Worm (Caenorhabditis elegans) whole organism, L1 larva: ENCODE data around the gene clec-26.

Experiments
- blmp-1 ChIP-seq: fragments of 150-350 bp; optimal IDR thresholded peaks from 2 replicates; lab custom pipeline; 2014; ENCODE audit warnings: missing biosample characterization, missing genetic modification characterization
- ceh-88 ChIP-seq: fragments of 200-800 bp; sonication (Bioruptor generic); IDR thresholded peaks from 2 replicates; pipeline ENCODE4 v1.3.6; 2022; ENCODE audit warnings: missing genetic modification characterization, missing compliant biosample characterization
- ceh-90 ChIP-seq: sonication (generic microtip); optimal IDR thresholded peaks from 2 replicates; lab custom pipeline; 2016; ENCODE audit warnings: missing genetic modification characterization, missing compliant biosample characterization
- ces-1 ChIP-seq: fragments of 150-350 bp; optimal IDR thresholded peaks from 2 replicates; lab custom pipeline; 2014; ENCODE audit warnings: missing biosample characterization, missing genetic modification reagents, missing genetic modification characterization
- efl-3 ChIP-seq: fragments of 200-800 bp; sonication (Bioruptor generic); optimal IDR thresholded peaks from 2 replicates; lab custom pipeline; 2018; ENCODE audit warnings: mild to moderate bottlenecking, missing genetic modification characterization, missing compliant biosample characterization
- egl-27 ChIP-seq, 2 experiments: fragments of 150-350 bp in 1 of 2; sonication (generic microtip); optimal IDR thresholded peaks; 3 replicates each; lab custom pipeline; 2017 to 2018; ENCODE audit warnings: missing biosample characterization in 2 of 2, missing genetic modification characterization in 2 of 2, missing genetic modification reagents in 2 of 2
- elt-2 ChIP-seq: sonication (generic microtip); optimal IDR thresholded peaks from 2 replicates; lab custom pipeline; 2016; ENCODE audit warnings: missing genetic modification characterization, mild to moderate bottlenecking, inconsistent platforms, missing compliant biosample characterization, missing genetic modification reagents
- elt-3 ChIP-seq, 6 experiments: fragments of 150-350 bp in 1 of 6; sonication (generic microtip); optimal IDR thresholded peaks; 2 replicates each; lab custom pipeline; 2017 to 2018; ENCODE audit warnings: missing biosample characterization in 6 of 6, missing genetic modification characterization in 6 of 6, inconsistent platforms in 1 of 6
- ets-5 ChIP-seq: fragments of 200-800 bp; sonication (Bioruptor generic); IDR thresholded peaks from 2 replicates; pipeline ENCODE4 v1.3.6; 2022; ENCODE audit warnings: missing genetic modification characterization, missing compliant biosample characterization
- fkh-10 ChIP-seq: sonication (generic microtip); optimal IDR thresholded peaks from 2 replicates; lab custom pipeline; 2017; ENCODE audit warnings: missing biosample characterization, missing genetic modification reagents, missing genetic modification characterization
- grh-1 ChIP-seq: fragments of 200-800 bp; sonication (Bioruptor generic); IDR thresholded peaks from 2 replicates; pipeline ENCODE4 v1.3.6; 2022; ENCODE audit warnings: missing genetic modification reagents, missing genetic modification characterization, missing compliant biosample characterization
- hlh-17 ChIP-seq: fragments of 200-800 bp; sonication (Bioruptor generic); optimal IDR thresholded peaks from 2 replicates; lab custom pipeline; 2018; ENCODE audit warnings: missing genetic modification characterization, mild to moderate bottlenecking, missing compliant biosample characterization, moderate library complexity, borderline replicate concordance
- hlh-4 ChIP-seq: sonication (generic microtip); optimal IDR thresholded peaks from 2 replicates; lab custom pipeline; 2016; ENCODE audit warnings: mild to moderate bottlenecking, missing genetic modification characterization, missing compliant biosample characterization
- hpl-2 ChIP-seq: fragments of 150-350 bp; optimal IDR thresholded peaks from 2 replicates; lab custom pipeline; 2014; ENCODE audit warnings: missing biosample characterization, missing genetic modification reagents, missing genetic modification characterization
- irx-1 ChIP-seq: sonication (generic microtip); optimal IDR thresholded peaks from 2 replicates; lab custom pipeline; 2016; ENCODE audit warnings: missing genetic modification characterization, missing compliant biosample characterization
- lin-15B ChIP-seq: fragments of 150-350 bp; sonication (generic microtip); optimal IDR thresholded peaks from 3 replicates; lab custom pipeline; 2014; ENCODE audit warnings: missing biosample characterization, missing genetic modification characterization
- lir-3 ChIP-seq: sonication (generic microtip); optimal IDR thresholded peaks from 2 replicates; lab custom pipeline; 2016; ENCODE audit warnings: mild to moderate bottlenecking, missing genetic modification characterization, moderate library complexity, missing compliant biosample characterization; ENCODE audit not compliant: poor library complexity
- lsy-2 ChIP-seq, 2 experiments: fragments of 150-350 bp; optimal IDR thresholded peaks; 2 replicates each; lab custom pipeline; 2014; ENCODE audit warnings: missing biosample characterization in 2 of 2, missing genetic modification characterization in 2 of 2
- nhr-11 ChIP-seq: fragments of 150-350 bp; optimal IDR thresholded peaks from 2 replicates; lab custom pipeline; 2014; ENCODE audit warnings: missing biosample characterization, missing genetic modification characterization
- nhr-28 ChIP-seq: fragments of 150-350 bp; optimal IDR thresholded peaks from 2 replicates; lab custom pipeline; 2014; ENCODE audit warnings: missing biosample characterization, missing genetic modification characterization
- nhr-71 ChIP-seq: sonication (generic microtip); optimal IDR thresholded peaks from 2 replicates; lab custom pipeline; 2016; ENCODE audit warnings: mild to moderate bottlenecking, missing genetic modification characterization, moderate library complexity, missing compliant biosample characterization
- nhr-77 ChIP-seq: fragments of 150-350 bp; optimal IDR thresholded peaks from 2 replicates; lab custom pipeline; 2014; ENCODE audit warnings: missing biosample characterization, missing genetic modification characterization
- nhr-90 ChIP-seq: sonication (generic microtip); optimal IDR thresholded peaks from 2 replicates; lab custom pipeline; 2016; ENCODE audit warnings: mild to moderate bottlenecking, missing genetic modification characterization, missing compliant biosample characterization; ENCODE audit not compliant: poor library complexity
- pag-3 ChIP-seq: sonication (generic microtip); optimal IDR thresholded peaks from 2 replicates; lab custom pipeline; 2017; ENCODE audit warnings: missing genetic modification characterization, mild to moderate bottlenecking, missing compliant biosample characterization, antibody characterized with exemption, borderline replicate concordance; ENCODE audit not compliant: insufficient read depth
- skn-1 ChIP-seq: fragments of 150-350 bp; optimal IDR thresholded peaks from 2 replicates; lab custom pipeline; 2014; ENCODE audit warnings: missing biosample characterization, missing genetic modification characterization
- snpc-4 ChIP-seq: fragments of 150-350 bp; optimal IDR thresholded peaks from 2 replicates; lab custom pipeline; 2014; ENCODE audit warnings: missing biosample characterization, missing genetic modification characterization
- sup-37 ChIP-seq: fragments of 200-800 bp; sonication (Bioruptor generic); optimal IDR thresholded peaks from 2 replicates; lab custom pipeline; 2018; ENCODE audit warnings: mild to moderate bottlenecking, missing genetic modification characterization, missing compliant biosample characterization
- unc-98 ChIP-seq: fragments of 200-800 bp; sonication (Bioruptor generic); IDR thresholded peaks from 2 replicates; pipeline ENCODE4 v1.3.6; 2022; ENCODE audit warnings: missing genetic modification characterization, missing compliant biosample characterization
- zag-1 ChIP-seq: fragments of 150-350 bp; optimal IDR thresholded peaks from 2 replicates; lab custom pipeline; 2014; ENCODE audit warnings: missing biosample characterization, missing genetic modification characterization
- zip-4 ChIP-seq: fragments of 200-800 bp; sonication (Bioruptor generic); optimal IDR thresholded peaks from 2 replicates; lab custom pipeline; 2018; ENCODE audit warnings: mild to moderate bottlenecking, missing genetic modification characterization, moderate library complexity, missing compliant biosample characterization
- ztf-11 ChIP-seq, 2 experiments: sonication (generic microtip); optimal IDR thresholded peaks; 2 replicates each; lab custom pipeline; 2016 to 2017; ENCODE audit warnings: missing genetic modification characterization in 2 of 2, missing biosample characterization in 1 of 2, missing compliant biosample characterization in 1 of 2
- ztf-4 ChIP-seq: fragments of 150-350 bp; optimal IDR thresholded peaks from 2 replicates; lab custom pipeline; 2014; ENCODE audit warnings: missing biosample characterization, missing genetic modification characterization

Gene clec-26

DNA sequence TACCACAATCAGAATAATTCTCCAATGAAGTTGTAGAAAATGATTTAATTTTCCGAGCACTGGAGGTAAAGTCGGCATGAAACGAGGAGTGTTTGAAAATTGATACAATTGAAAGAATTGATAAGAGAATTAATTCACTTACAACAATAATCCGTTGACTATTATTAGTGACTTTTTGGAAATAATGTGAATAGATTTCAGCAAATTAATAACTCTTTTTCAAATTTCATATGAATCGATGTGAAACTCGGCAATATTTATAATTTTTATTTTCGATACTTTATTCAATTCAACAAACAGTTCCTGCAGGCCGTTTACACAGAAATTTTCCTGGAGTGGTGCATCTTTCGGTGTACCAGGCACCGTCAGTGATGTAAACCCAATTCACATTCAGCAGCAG is 3.6 kb downstream of the clec-26 start, which contains the start of gene clec-37:
clec-37 (minus strand) TSS at position 101 of the 400 bp plus-strand sequence.
- TF ChIP-seq nhr-71 (tag; lab: Kevin White, UChicago): no peak
- TF ChIP-seq lsy-2 (tag; optimal IDR thresholded peaks at IDR 0.05; lab: Kevin White, UChicago): no peak
- TF ChIP-seq elt-2 (tag; lab: Kevin White, UChicago): no peak
- no peak for TF ChIP-seq snpc-4 (tag; lab: Kevin White, UChicago)
- TF ChIP-seq pag-3 (tag; lab: Kevin White, UChicago): no peak
- TF ChIP-seq lir-3: no peak

DNA sequence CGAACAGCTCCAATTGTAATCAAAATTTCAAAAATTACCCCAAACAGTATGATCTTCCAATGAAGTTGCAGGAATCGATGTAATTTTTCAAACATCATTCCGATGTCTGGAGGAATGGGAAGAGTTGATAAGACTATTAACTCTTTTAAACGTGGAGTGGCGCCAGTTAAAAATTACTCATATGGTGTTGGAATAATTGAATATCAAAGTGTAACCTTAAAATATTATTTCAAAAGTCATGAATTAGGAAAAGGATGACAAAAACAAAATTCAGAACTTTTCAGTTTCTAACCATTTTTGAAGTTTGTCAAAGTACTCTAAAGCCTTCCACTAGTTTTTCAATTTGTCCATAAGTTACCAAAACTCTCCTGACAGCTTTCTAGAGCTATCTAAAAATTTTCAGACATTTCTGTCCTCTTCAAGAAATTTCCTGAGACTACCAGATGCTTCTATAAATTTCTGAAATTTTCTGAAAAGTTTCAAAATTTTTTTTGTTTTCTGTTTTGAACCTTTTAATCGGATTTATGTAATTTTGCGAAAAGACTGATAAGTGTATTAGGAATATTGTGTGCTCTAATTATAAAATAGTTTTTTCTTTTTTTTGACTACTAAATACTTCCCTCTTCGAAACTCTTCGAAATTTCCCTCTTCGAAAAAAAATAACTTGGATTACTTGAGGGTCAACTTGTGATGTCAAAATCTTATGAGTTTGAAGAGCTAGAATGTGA is 5.7 kb downstream of the clec-26 start, which contains the start of the genes clec-35 and clec-27:
clec-35 (minus strand) TSS at position 101 of the 728 bp plus-strand sequence.
clec-27 (plus strand) TSS at position 678 of the 728 bp plus-strand sequence.
- TF ChIP-seq ceh-88 (GFP tag; lab: Robert Waterston, UW) (no peak), ztf-11 (tag; optimal IDR thresholded peaks at IDR 0.05; lab: Kevin White, UChicago) (no peak), unc-98 (GFP tag; lab: Robert Waterston, UW) (no peak), nhr-77 (tag; lab: Kevin White, UChicago) (no peak), zip-4 (GFP tag; lab: Kevin White, UChicago) (no peak)

DNA sequence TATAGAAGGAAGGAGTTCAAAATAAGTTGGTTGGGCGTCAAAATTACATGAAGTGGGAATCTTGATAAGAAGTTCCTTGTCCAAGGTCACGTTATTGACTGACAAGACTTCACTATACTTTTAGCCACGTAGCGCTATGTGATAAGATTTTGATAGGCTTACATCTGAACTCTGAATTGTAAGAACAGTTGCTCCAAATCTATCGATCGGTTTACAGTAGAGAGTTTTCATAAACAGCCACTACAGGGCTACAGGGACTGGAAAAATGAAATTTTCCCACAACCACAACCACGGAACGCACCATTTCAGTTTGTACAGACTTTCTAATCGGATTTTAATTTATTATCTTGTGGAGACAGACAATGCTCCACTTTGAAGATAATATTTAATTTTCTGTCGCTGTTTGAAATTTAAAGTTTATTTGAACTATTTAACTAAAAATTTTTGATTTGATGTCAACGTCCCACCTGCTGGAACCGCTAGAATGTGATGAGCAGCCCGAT is 9.6 kb downstream of the clec-26 start, which contains the start of the genes clec-31 and clec-22:
clec-31 (minus strand) TSS at position 101 of the 503 bp plus-strand sequence.
clec-22 (plus strand) TSS at position 453 of the 503 bp plus-strand sequence.
- no peak for TF ChIP-seq ces-1
- no peak for TF ChIP-seq elt-3 (tag; optimal IDR thresholded peaks at IDR 0.05; lab: Kevin White, UChicago)
- TF ChIP-seq ceh-90 (tag; lab: Kevin White, UChicago): no peak
- TF ChIP-seq lin-15B (tag; lab: Kevin White, UChicago): no peak
- TF ChIP-seq irx-1 (tag; lab: Kevin White, UChicago): no peak
- no peak for TF ChIP-seq ztf-4 (tag; lab: Kevin White, UChicago)

DNA sequence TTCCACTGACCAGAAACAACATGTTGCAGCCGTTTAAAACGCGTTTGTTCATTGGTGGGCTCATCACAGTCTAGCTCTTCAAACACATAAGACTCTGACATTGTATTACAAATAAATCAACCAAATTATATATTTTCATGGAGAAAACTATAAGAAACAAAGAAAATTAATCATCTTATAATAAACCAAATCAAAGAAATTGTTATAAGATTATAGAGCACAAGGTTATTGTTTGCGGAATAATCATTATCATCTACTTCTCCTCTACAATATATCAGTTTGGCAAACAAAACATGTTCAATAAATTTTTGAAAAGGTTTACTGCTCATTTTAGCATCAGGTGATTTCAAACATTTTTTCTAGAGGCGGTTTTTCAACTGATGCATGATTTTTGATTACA is 13.3 kb downstream of the clec-26 start, which contains the start of the genes clec-32 and clec-24:
clec-32 (minus strand) TSS at position 101 of the 400 bp plus-strand sequence.
clec-24 (plus strand) TSS at position 294 of the 400 bp plus-strand sequence.
- no peak for TF ChIP-seq zag-1
- TF ChIP-seq efl-3: no peak
- no peak for TF ChIP-seq nhr-90
- no peak for TF ChIP-seq nhr-11
- TF ChIP-seq ets-5 (GFP tag; lab: Robert Waterston, UW): no peak
- TF ChIP-seq hlh-17 (GFP tag; lab: Kevin White, UChicago): no peak
- TF ChIP-seq egl-27 (tag; optimal IDR thresholded peaks at IDR 0.05; lab: Kevin White, UChicago): no peak
- no peak for TF ChIP-seq skn-1 (tag; lab: Kevin White, UChicago)
- no peak for TF ChIP-seq hpl-2
- no peak for TF ChIP-seq blmp-1 (tag; lab: Kevin White, UChicago)
- TF ChIP-seq lir-3: no peak

DNA sequence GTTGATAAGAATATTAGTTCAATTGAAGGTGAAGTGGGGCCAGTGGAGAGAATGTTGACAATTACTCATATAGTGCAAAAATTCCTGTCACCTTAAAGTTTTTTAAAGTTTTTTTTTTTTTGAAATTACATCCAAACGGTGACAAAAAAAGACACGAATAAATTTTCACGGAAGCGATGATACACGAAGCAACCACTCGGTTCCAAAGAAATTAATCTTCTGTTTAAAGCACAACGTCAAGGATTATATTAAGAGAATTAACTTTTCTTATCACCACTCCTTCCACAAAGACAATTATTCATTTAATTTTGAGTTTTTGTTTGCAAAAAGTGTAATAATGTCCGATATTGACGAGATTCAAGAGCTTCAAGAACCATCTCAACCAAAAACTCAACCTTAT is 17.0 kb downstream of the clec-26 start, which contains the start of gene clec-28:
clec-28 (plus strand) TSS at position 301 of the 400 bp plus-strand sequence.
- no peak for TF ChIP-seq fkh-10
- TF ChIP-seq sup-37 (GFP tag; lab: Kevin White, UChicago): no peak
- TF ChIP-seq grh-1 (GFP tag; lab: Robert Waterston, UW): no peak
- no peak for TF ChIP-seq ztf-4 (tag; lab: Kevin White, UChicago)
- no peak for TF ChIP-seq zag-1
- no peak for TF ChIP-seq hlh-4 (tag; lab: Kevin White, UChicago)
- TF ChIP-seq nhr-28 (tag; lab: Kevin White, UChicago): no peak
- no peak for TF ChIP-seq skn-1 (tag; lab: Kevin White, UChicago)
